Worm (Caenorhabditis elegans) whole organism, mixed stage, embryonic: Measurements from ENCODE around the gene trpp-11.

Experiments used
- elt-3 ChIP-seq: fragments of 150-350 bp; optimal IDR thresholded peaks from 2 replicates; lab custom pipeline; 2014; ENCODE audit warnings: missing biosample characterization, missing genetic modification characterization
- flh-1 ChIP-seq: fragments of 200-800 bp; sonication (Bioruptor generic); optimal IDR thresholded peaks from 2 replicates; lab custom pipeline; 2018; ENCODE audit warnings: mild to moderate bottlenecking, missing genetic modification characterization, moderate library complexity, missing compliant biosample characterization
- mep-1 ChIP-seq: fragments of 150-350 bp; optimal IDR thresholded peaks from 2 replicates; lab custom pipeline; 2017; ENCODE audit warnings: missing biosample characterization, missing genetic modification reagents, missing genetic modification characterization, inconsistent platforms
- mls-2 ChIP-seq: sonication (generic microtip); optimal IDR thresholded peaks from 2 replicates; lab custom pipeline; 2016; ENCODE audit warnings: mild to moderate bottlenecking, missing genetic modification characterization, moderate library complexity, missing compliant biosample characterization
- nhr-237 ChIP-seq: fragments of 150-350 bp; optimal IDR thresholded peaks from 2 replicates; lab custom pipeline; 2014; ENCODE audit warnings: missing biosample characterization, missing genetic modification characterization
- nhr-76 ChIP-seq: sonication (generic microtip); optimal IDR thresholded peaks from 2 replicates; lab custom pipeline; 2017; ENCODE audit warnings: missing biosample characterization, missing genetic modification characterization
- pha-4 ChIP-seq: fragments of 150-350 bp; optimal IDR thresholded peaks from 2 replicates; lab custom pipeline; 2018; ENCODE audit warnings: missing biosample characterization, missing genetic modification reagents, missing genetic modification characterization
- unc-39 ChIP-seq: fragments of 150-350 bp; optimal IDR thresholded peaks from 2 replicates; lab custom pipeline; 2014; ENCODE audit warnings: missing biosample characterization, missing genetic modification characterization

ce11 chrIII:764404-764803 lies 30.5 kb upstream of the trpp-11 start:
- TF ChIP-seq unc-39 (tag; lab: Kevin White, UChicago) (no peak), mep-1 (tag; lab: Kevin White, UChicago) (no peak), nhr-76 (tag; lab: Kevin White, UChicago) (no peak), flh-1 (no peak), elt-3 (tag; lab: Kevin White, UChicago) (no peak), pha-4 (tag; lab: Kevin White, UChicago) (no peak), nhr-237 (tag; lab: Kevin White, UChicago) (no peak), mls-2 (tag; lab: Kevin White, UChicago) (no peak)
